Worm (Caenorhabditis elegans) whole organism, L3 larva: Measurements from ENCODE around the gene F13H8.3.

ENCODE experiments used
- R02D3.7 ChIP-seq: fragments of 150-350 bp; optimal IDR thresholded peaks from 2 replicates; lab custom pipeline; 2014; ENCODE audit warnings: missing biosample characterization, missing genetic modification characterization
- ZK546.5 ChIP-seq: sonication (generic microtip); optimal IDR thresholded peaks from 2 replicates; lab custom pipeline; 2017; ENCODE audit warnings: missing biosample characterization, missing genetic modification characterization
- aly-2 ChIP-seq: fragments of 150-350 bp; optimal IDR thresholded peaks from 2 replicates; lab custom pipeline; 2014; ENCODE audit warnings: missing biosample characterization, missing genetic modification characterization
- ama-1 ChIP-seq: fragments of 150-350 bp; optimal IDR thresholded peaks from 2 replicates; lab custom pipeline; 2018
- ceh-82 ChIP-seq: fragments of 150-350 bp; optimal IDR thresholded peaks from 2 replicates; lab custom pipeline; 2014; ENCODE audit warnings: missing biosample characterization, missing genetic modification characterization
- ceh-9 ChIP-seq: sonication (generic microtip); optimal IDR thresholded peaks from 2 replicates; lab custom pipeline; 2018; ENCODE audit warnings: missing biosample characterization, missing genetic modification characterization
- egl-27 ChIP-seq: sonication (generic microtip); optimal IDR thresholded peaks from 4 replicates; lab custom pipeline; 2017; ENCODE audit warnings: missing biosample characterization, missing genetic modification reagents, missing genetic modification characterization
- elt-1 ChIP-seq: fragments of 150-350 bp; optimal IDR thresholded peaks from 2 replicates; lab custom pipeline; 2014; ENCODE audit warnings: missing biosample characterization, missing genetic modification characterization
- elt-2 ChIP-seq: sonication (generic microtip); optimal IDR thresholded peaks from 2 replicates; lab custom pipeline; 2016; ENCODE audit warnings: missing genetic modification reagents, mild to moderate bottlenecking, missing genetic modification characterization, missing compliant biosample characterization
- elt-3 ChIP-seq, 3 experiments: fragments of 150-350 bp in 1 of 3; sonication (generic microtip) in 2 of 3; optimal IDR thresholded peaks; 2 replicates in 2 of 3; 4 replicates in 1 of 3; lab custom pipeline; 2014 to 2017; ENCODE audit warnings: missing biosample characterization in 3 of 3, missing genetic modification characterization in 3 of 3
- eor-1 ChIP-seq, 2 experiments: fragments of 150-350 bp; optimal IDR thresholded peaks; 2 replicates each; lab custom pipeline; 2014 to 2018; ENCODE audit warnings: missing biosample characterization in 2 of 2, missing genetic modification characterization in 2 of 2
- fkh-2 ChIP-seq: fragments of 150-350 bp; optimal IDR thresholded peaks from 2 replicates; lab custom pipeline; 2014; ENCODE audit warnings: missing biosample characterization, missing genetic modification reagents, missing genetic modification characterization
- fos-1 ChIP-seq: fragments of 150-350 bp; optimal IDR thresholded peaks from 2 replicates; lab custom pipeline; 2014; ENCODE audit warnings: missing biosample characterization, missing genetic modification characterization
- jun-1 ChIP-seq: fragments of 150-350 bp; optimal IDR thresholded peaks from 2 replicates; lab custom pipeline; 2014; ENCODE audit warnings: missing biosample characterization, missing genetic modification reagents, missing genetic modification characterization
- lin-15B ChIP-seq: fragments of 150-350 bp; optimal IDR thresholded peaks from 2 replicates; lab custom pipeline; 2014; ENCODE audit warnings: missing biosample characterization, missing genetic modification characterization
- lin-39 ChIP-seq: fragments of 150-350 bp; optimal IDR thresholded peaks from 2 replicates; lab custom pipeline; 2018; ENCODE audit warnings: missing biosample characterization, missing genetic modification reagents, missing genetic modification characterization
- nfya-1 ChIP-seq: sonication (generic microtip); optimal IDR thresholded peaks from 2 replicates; lab custom pipeline; 2017; ENCODE audit warnings: missing genetic modification characterization, mild to moderate bottlenecking, missing compliant biosample characterization, antibody characterized with exemption, moderate library complexity; ENCODE audit not compliant: insufficient read depth
- nhr-11 ChIP-seq: fragments of 150-350 bp; optimal IDR thresholded peaks from 2 replicates; lab custom pipeline; 2014; ENCODE audit warnings: missing biosample characterization, missing genetic modification characterization
- nhr-237 ChIP-seq: fragments of 150-350 bp; optimal IDR thresholded peaks from 2 replicates; lab custom pipeline; 2014; ENCODE audit warnings: missing biosample characterization, missing genetic modification characterization
- nhr-25 ChIP-seq: sonication (generic microtip); optimal IDR thresholded peaks from 2 replicates; lab custom pipeline; 2017; ENCODE audit warnings: missing biosample characterization, missing genetic modification characterization
- nhr-28 ChIP-seq: fragments of 150-350 bp; optimal IDR thresholded peaks from 2 replicates; lab custom pipeline; 2014; ENCODE audit warnings: missing biosample characterization, missing genetic modification characterization
- nhr-76 ChIP-seq: fragments of 150-350 bp; sonication (generic microtip); optimal IDR thresholded peaks from 5 replicates; lab custom pipeline; 2014; ENCODE audit warnings: missing biosample characterization, missing genetic modification characterization
- nhr-77 ChIP-seq: fragments of 150-350 bp; optimal IDR thresholded peaks from 2 replicates; lab custom pipeline; 2014; ENCODE audit warnings: missing biosample characterization, missing genetic modification characterization
- pha-4 ChIP-seq: fragments of 150-350 bp; optimal IDR thresholded peaks from 2 replicates; lab custom pipeline; 2014; ENCODE audit warnings: missing biosample characterization, missing genetic modification reagents, missing genetic modification characterization
- pqm-1 ChIP-seq: fragments of 150-350 bp; optimal IDR thresholded peaks from 2 replicates; lab custom pipeline; 2017; ENCODE audit warnings: missing biosample characterization, missing genetic modification characterization, inconsistent platforms
- sea-2 ChIP-seq: fragments of 150-350 bp; sonication (generic microtip); optimal IDR thresholded peaks from 4 replicates; lab custom pipeline; 2014; ENCODE audit warnings: missing biosample characterization, missing genetic modification reagents, missing genetic modification characterization
- skn-1 ChIP-seq: fragments of 150-350 bp; optimal IDR thresholded peaks from 2 replicates; lab custom pipeline; 2014; ENCODE audit warnings: missing biosample characterization, missing genetic modification characterization
- unc-62 ChIP-seq: fragments of 150-350 bp; sonication (generic microtip); optimal IDR thresholded peaks from 4 replicates; lab custom pipeline; 2014; ENCODE audit warnings: missing biosample characterization, missing genetic modification reagents, missing genetic modification characterization
- zag-1 ChIP-seq: fragments of 150-350 bp; optimal IDR thresholded peaks from 2 replicates; lab custom pipeline; 2014; ENCODE audit warnings: missing biosample characterization, missing genetic modification characterization

Gene F13H8.3

DNA sequence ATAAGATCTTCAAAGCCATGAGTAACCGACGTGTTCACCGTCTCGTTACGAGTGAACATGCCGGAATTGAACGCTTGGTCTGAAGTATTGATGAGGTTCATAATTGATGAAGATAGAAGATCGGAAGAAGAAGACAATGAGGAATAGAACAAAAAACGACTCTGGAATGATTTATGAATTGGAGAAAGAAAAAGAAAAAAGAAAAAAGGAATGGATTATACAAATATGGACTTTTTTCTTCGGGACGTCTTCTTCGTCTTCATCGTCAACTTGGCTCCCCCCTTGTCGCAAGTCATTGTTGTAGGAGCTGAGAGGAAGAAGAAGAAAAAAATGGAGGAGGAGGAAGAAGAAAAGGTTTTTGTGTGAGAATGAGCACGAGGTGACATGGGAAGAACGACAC lies 36.8 kb upstream of the F13H8.3 start, which contains the start of gene srsy-2:
Gene srsy-2, minus strand, starts transcription at position 101 of the 400 bp plus-strand sequence.
- TF ChIP-seq jun-1 (tag; lab: Kevin White, UChicago) (no peak), ceh-9 (tag; lab: Kevin White, UChicago) (no peak), nhr-25 (tag; lab: Kevin White, UChicago) (no peak), sea-2 (GFP tag; lab: Kevin White, UChicago) (no peak), ama-1 (lab: Kevin White, UChicago) (no peak), nhr-76 (no peak), pha-4 (tag; lab: Kevin White, UChicago) (no peak), lin-15B (tag; lab: Kevin White, UChicago) (no peak), egl-27 (tag; lab: Kevin White, UChicago) (no peak), nhr-11 (tag; lab: Kevin White, UChicago) (no peak), fkh-2 (tag; lab: Kevin White, UChicago) (no peak), skn-1 (tag; lab: Kevin White, UChicago) (no peak), eor-1 (tag; optimal IDR thresholded peaks at IDR 0.05; lab: Kevin White, UChicago) (no peak)

DNA sequence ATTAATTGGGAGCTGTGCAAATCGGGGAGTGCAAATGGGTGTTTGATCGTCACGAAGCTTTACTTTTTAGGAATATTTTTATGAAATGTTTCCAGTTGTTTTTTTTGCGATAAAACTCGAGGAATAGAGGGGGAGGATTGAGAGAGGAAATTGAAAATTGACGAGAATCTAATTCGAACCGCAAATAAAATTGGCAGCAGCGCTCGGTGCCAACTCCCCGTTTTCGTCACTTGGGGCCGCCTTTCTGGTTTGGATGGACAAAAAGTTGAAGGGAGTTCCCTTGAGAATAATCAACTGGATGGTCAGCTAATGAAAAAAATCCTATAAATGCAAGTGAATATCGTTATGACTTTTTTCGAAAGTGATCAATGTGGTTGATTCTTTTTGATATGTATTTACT lies 33.7 kb upstream of the F13H8.3 start:
- TF ChIP-seq zag-1 (tag; lab: Kevin White, UChicago) (no peak), lin-39 (no peak), skn-1 (tag; lab: Kevin White, UChicago) (no peak), egl-27 (tag; lab: Kevin White, UChicago) (no peak)

DNA sequence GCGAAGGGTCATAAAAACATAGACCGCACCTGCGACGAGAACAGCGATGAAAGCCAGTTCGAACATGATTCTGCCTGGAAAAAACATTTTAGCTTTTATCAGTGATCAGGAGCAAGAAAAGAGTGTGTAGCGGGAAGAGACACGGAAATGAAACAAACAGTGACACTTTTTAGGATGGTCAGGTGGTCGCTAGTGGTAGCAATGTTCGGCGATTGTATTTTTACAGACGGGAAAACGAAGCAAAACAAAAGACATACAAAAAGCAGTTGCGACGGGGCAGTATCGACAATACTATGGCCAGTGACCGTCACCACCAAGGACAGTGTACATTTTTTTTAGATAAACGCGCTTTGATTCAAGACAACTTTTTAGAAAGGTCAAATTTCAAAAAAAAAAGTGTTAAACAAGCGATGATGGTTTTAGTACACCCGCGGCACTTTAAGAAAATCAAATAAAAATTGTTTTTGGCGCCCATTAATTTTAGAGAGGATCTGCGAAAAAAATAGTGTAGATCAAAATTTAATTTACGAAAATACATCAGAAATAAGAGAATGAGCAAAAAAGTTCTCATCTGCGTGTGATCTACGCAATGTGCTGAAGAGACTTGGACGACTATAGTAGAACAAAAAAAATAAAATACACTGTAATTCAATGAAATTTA lies 28.2 kb upstream of the F13H8.3 start, which contains the start of gene T24H7.9:
Gene T24H7.9, minus strand, starts transcription at position 74 of the 661 bp plus-strand sequence.
- TF ChIP-seq ceh-82 (tag; lab: Kevin White, UChicago) = no peak
- no peak for TF ChIP-seq fos-1 (tag; lab: Kevin White, UChicago)
- peak; percentile 68 for TF ChIP-seq pha-4 (tag; lab: Kevin White, UChicago)
- peak; percentile 30 for TF ChIP-seq nhr-25 (tag; lab: Kevin White, UChicago)
- peak; percentile 47 for TF ChIP-seq elt-2
- no peak for TF ChIP-seq lin-39

DNA sequence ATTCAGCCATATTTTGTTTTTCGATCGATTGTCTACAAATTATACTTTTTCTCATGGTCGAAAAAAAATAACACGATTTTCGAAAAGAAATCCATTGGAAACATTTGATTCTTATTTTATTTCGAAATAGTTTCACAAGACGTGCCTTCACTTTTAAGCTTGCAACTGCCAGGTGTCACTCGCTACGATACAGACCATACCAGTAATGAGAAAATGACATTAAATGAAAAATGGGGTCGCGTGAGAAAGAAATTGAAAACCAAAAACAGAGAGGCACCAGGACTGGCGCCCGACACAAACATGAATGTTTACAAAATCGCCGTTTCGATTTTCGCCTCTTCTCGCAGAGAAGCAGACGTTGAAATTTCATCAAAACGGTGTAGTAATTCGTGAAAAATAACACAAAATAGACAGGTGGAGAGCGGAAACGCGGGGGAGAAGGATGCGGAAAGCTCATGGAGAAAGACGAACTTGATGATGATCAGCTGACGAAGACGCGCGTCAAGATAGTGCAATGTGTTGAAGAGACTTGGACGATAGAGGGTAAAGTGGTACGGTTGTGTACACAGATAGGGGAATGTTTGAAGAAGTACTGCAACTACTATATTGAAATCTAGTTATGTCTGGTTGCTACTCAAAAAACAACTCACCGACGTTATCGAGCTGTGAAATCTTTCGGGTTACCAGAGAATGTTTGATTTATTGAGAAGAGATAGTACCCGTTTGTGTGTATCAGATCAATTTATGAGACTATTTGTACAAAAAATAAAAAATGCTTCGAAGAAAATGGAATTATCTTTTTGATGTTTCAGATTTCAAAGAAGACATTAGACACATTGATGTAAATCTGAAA lies 27.5 kb upstream of the F13H8.3 start:
- TF ChIP-seq egl-27 (tag; lab: Kevin White, UChicago) = no peak
- TF ChIP-seq elt-1 (tag; lab: Kevin White, UChicago) = peak; percentile 81
- peak; percentile 87 for TF ChIP-seq pha-4 (tag; lab: Kevin White, UChicago)

DNA sequence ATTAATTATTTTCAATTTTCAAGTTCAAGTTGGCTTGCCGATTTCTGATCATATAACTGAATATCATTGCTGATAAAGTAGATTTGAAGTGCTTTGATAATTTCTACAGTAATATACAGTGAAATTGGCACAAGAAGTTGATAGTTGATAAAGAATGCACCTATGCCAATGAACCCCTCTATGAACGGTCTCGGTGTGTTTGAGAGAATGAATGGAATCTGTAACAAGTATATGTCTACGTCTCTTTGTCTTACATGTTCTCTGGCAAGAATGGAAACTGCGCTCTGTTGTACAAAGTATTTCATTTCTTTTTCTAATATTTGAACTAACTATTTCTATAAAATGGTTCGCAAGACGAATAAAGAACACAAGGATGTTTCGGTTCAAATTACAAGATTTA lies 22.0 kb upstream of the F13H8.3 start, which contains the start of gene T24H7.8:
Gene T24H7.8, plus strand, starts transcription at position 301 of the 400 bp plus-strand sequence.
- TF ChIP-seq nhr-11 (tag; lab: Kevin White, UChicago) (no peak), nhr-77 (tag; lab: Kevin White, UChicago) (no peak), unc-62 (no peak), nfya-1 (no peak), elt-3 (tag; optimal IDR thresholded peaks at IDR 0.05; lab: Kevin White, UChicago) (no peak), aly-2 (tag; lab: Kevin White, UChicago) (no peak), nhr-237 (no peak), nhr-28 (no peak), ceh-9 (tag; lab: Kevin White, UChicago) (no peak)

DNA sequence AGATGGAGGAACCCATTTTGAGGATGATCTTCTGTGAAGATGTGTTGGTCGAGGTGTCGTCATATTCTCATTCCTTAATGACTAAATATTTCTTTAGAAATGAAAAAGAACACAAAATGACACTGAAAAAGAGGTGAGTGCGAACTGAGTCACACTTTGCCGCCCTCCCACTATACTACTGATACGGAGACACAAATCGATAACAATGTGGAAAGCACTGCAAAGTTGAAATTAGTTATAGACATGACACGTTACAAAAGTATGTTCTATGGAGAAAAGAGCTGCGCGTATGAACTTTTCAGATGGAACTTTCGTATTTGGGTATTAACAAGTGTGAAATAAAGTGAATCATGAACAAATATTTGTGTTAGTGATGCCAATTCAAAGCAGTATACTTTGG lies 19.6 kb upstream of the F13H8.3 start, which contains the start of gene tat-4:
Gene tat-4, minus strand, starts transcription at position 117 of the 400 bp plus-strand sequence.
- TF ChIP-seq pqm-1 (peak; percentile 69), ceh-82 (tag; lab: Kevin White, UChicago) (no peak), R02D3.7 (tag; lab: Kevin White, UChicago) (no peak), ZK546.5 (tag; lab: Kevin White, UChicago) (no peak), elt-2 (peak; percentile 49), sea-2 (GFP tag; lab: Kevin White, UChicago) (no peak)
